Fruit fly (Drosophila melanogaster) whole organism, embryonic: ENCODE data around the gene NELF-B.
A peak's percentile ranks its signal among the peaks of the same experiment; 100 is the strongest.

Experiments used
- Aef1 ChIP-seq: fragments of 200-800 bp; sonication (Bioruptor generic); IDR thresholded peaks from 3 replicates; pipeline ENCODE4 v1.3.6; 2022; ENCODE audit warnings: missing biosample characterization, missing genetic modification characterization
- Atf3 ChIP-seq: fragments of 200-800 bp; sonication (Bioruptor generic); optimal IDR thresholded peaks from 3 replicates; lab custom pipeline; 2016; ENCODE audit warnings: missing biosample characterization, missing genetic modification characterization
- CG11093 ChIP-seq: fragments of 200-800 bp; sonication (Bioruptor generic); IDR thresholded peaks from 3 replicates; pipeline ENCODE4 v1.3.6; 2022; ENCODE audit warnings: missing biosample characterization, missing genetic modification characterization
- CG11247 ChIP-seq: fragments of 200-800 bp; sonication (Bioruptor generic); IDR thresholded peaks from 2 replicates; pipeline ENCODE4 v1.3.6; 2022; ENCODE audit warnings: missing biosample characterization, missing genetic modification characterization
- CG12744 ChIP-seq: fragments of 200-800 bp; sonication (Bioruptor generic); optimal IDR thresholded peaks from 2 replicates; lab custom pipeline; 2016; ENCODE audit warnings: missing biosample characterization, missing genetic modification characterization
- CG13123 ChIP-seq: fragments of 200-800 bp; sonication (Bioruptor generic); optimal IDR thresholded peaks from 2 replicates; lab custom pipeline; 2016; ENCODE audit warnings: missing biosample characterization, missing genetic modification characterization
- CG13894 ChIP-seq: fragments of 200-800 bp; sonication (Bioruptor generic); optimal IDR thresholded peaks from 3 replicates; lab custom pipeline; 2018; ENCODE audit warnings: missing biosample characterization, mild to moderate bottlenecking, missing genetic modification characterization, moderate library complexity
- CG17612 ChIP-seq: fragments of 200-800 bp; sonication (Bioruptor generic); IDR thresholded peaks from 2 replicates; pipeline ENCODE4 v1.3.6; 2022; ENCODE audit warnings: missing biosample characterization, missing genetic modification characterization
- CG18011 ChIP-seq: fragments of 200-800 bp; sonication (Bioruptor generic); optimal IDR thresholded peaks from 2 replicates; lab custom pipeline; 2017; ENCODE audit warnings: missing biosample characterization, missing genetic modification characterization, mild to moderate bottlenecking, moderate library complexity, missing genotype
- CG2875 ChIP-seq: fragments of 200-800 bp; sonication (Bioruptor generic); optimal IDR thresholded peaks from 2 replicates; lab custom pipeline; 2017; ENCODE audit warnings: missing biosample characterization, mild to moderate bottlenecking, missing genetic modification characterization, missing genetic modification reagents
- CG2889 ChIP-seq: fragments of 200-800 bp; sonication (Bioruptor generic); IDR thresholded peaks from 3 replicates; pipeline ENCODE4 v1.3.6; 2022; ENCODE audit warnings: missing biosample characterization, missing genetic modification characterization
- CG31441 ChIP-seq: fragments of 200-800 bp; sonication (Bioruptor generic); IDR thresholded peaks from 2 replicates; pipeline ENCODE4 v1.3.6; 2022; ENCODE audit warnings: missing biosample characterization, missing genetic modification characterization
- CG3163 ChIP-seq: fragments of 200-800 bp; sonication (Bioruptor generic); optimal IDR thresholded peaks from 3 replicates; lab custom pipeline; 2016; ENCODE audit warnings: missing biosample characterization, missing genetic modification characterization
- CG3726 ChIP-seq: fragments of 200-800 bp; sonication (Bioruptor generic); IDR thresholded peaks from 3 replicates; pipeline ENCODE4, ENCODE4 v1.3.6; 2022; ENCODE audit warnings: missing biosample characterization, missing genetic modification characterization
- CG3995 ChIP-seq: fragments of 200-800 bp; sonication (Bioruptor generic); optimal IDR thresholded peaks from 3 replicates; lab custom pipeline; 2016; ENCODE audit warnings: missing biosample characterization, missing genetic modification characterization
- CG4707 ChIP-seq: fragments of 200-800 bp; sonication (Bioruptor generic); optimal IDR thresholded peaks from 2 replicates; lab custom pipeline; 2018; ENCODE audit warnings: missing biosample characterization, mild to moderate bottlenecking, missing genetic modification characterization, moderate library complexity
- CG4854 ChIP-seq: fragments of 200-800 bp; sonication (Bioruptor generic); optimal IDR thresholded peaks from 2 replicates; lab custom pipeline; 2016; ENCODE audit warnings: missing biosample characterization, missing genetic modification characterization, inconsistent platforms
- CG6175 ChIP-seq: fragments of 200-800 bp; sonication (Bioruptor generic); IDR thresholded peaks from 3 replicates; pipeline ENCODE4 v1.3.6; 2022; ENCODE audit warnings: missing biosample characterization, missing genetic modification characterization
- CG7271 ChIP-seq: fragments of 200-800 bp; sonication (Bioruptor generic); optimal IDR thresholded peaks from 2 replicates; lab custom pipeline; 2018; ENCODE audit warnings: missing biosample characterization, mild to moderate bottlenecking, missing genetic modification characterization, moderate library complexity
- CG7357 ChIP-seq: fragments of 200-800 bp; sonication (Bioruptor generic); IDR thresholded peaks from 3 replicates; pipeline ENCODE4 v1.3.6; 2022; ENCODE audit warnings: missing biosample characterization, missing genetic modification characterization
- CG7556 ChIP-seq: fragments of 200-800 bp; sonication (Bioruptor generic); optimal IDR thresholded peaks from 2 replicates; lab custom pipeline; 2017; ENCODE audit warnings: missing biosample characterization, mild to moderate bottlenecking, missing genetic modification characterization
- CG7786 ChIP-seq: fragments of 200-800 bp; sonication (Bioruptor generic); optimal IDR thresholded peaks from 2 replicates; lab custom pipeline; 2016; ENCODE audit warnings: missing biosample characterization, missing genetic modification characterization
- CG8290 ChIP-seq, 3 experiments: fragments of 200-800 bp; sonication (Bioruptor generic); optimal IDR thresholded peaks; 2 replicates each; lab custom pipeline; 2016 to 2019; ENCODE audit warnings: missing biosample characterization in 3 of 3, missing genetic modification characterization in 3 of 3, mild to moderate bottlenecking in 2 of 3, moderate library complexity in 1 of 3
- D ChIP-seq, 2 experiments: fragments of 200-800 bp in 1 of 2; fragments of >200 bp in 1 of 2; sonication (Bioruptor generic) in 1 of 2; optimal IDR thresholded peaks; 2 replicates in 1 of 2; 3 replicates in 1 of 2; lab custom pipeline; 2017; ENCODE audit warnings: mild to moderate bottlenecking in 1 of 2, missing biosample characterization in 1 of 2, missing genetic modification characterization in 1 of 2, missing genetic modification reagents in 1 of 2
- Deaf1 ChIP-seq: fragments of 200-800 bp; optimal IDR thresholded peaks from 3 replicates; lab custom pipeline; 2019; ENCODE audit warnings: missing biosample characterization, mild to moderate bottlenecking, missing genetic modification characterization, moderate library complexity
- Doc3 ChIP-seq: fragments of 200-800 bp; sonication (Bioruptor generic); IDR thresholded peaks from 3 replicates; pipeline ENCODE4 v1.3.6; 2022; ENCODE audit warnings: missing biosample characterization, missing genetic modification characterization; ENCODE audit not compliant: partially characterized antibody
- HmgZ ChIP-seq: fragments of 200-800 bp; sonication (Bioruptor generic); optimal IDR thresholded peaks from 2 replicates; lab custom pipeline; 2018; ENCODE audit warnings: missing biosample characterization, mild to moderate bottlenecking, missing genetic modification characterization
- Pdp1 ChIP-seq, 2 experiments: fragments of 200-800 bp; sonication (Bioruptor generic); optimal IDR thresholded peaks; 3 replicates each; lab custom pipeline; 2016; ENCODE audit warnings: missing biosample characterization in 2 of 2, missing genetic modification characterization in 2 of 2, mild to moderate bottlenecking in 1 of 2, moderate library complexity in 1 of 2
- Usf ChIP-seq: fragments of 200-800 bp; sonication (Bioruptor generic); optimal IDR thresholded peaks from 2 replicates; lab custom pipeline; 2017; ENCODE audit warnings: missing genotype, missing biosample characterization, missing genetic modification characterization
- YL-1 ChIP-seq: fragments of 200-800 bp; sonication (Bioruptor generic); optimal IDR thresholded peaks from 3 replicates; lab custom pipeline; 2017; ENCODE audit warnings: missing biosample characterization, mild to moderate bottlenecking, missing genetic modification characterization
- ab ChIP-seq: fragments of 200-800 bp; sonication (Bioruptor generic); optimal IDR thresholded peaks from 2 replicates; lab custom pipeline; 2016; ENCODE audit warnings: missing biosample characterization, missing genetic modification characterization
- bbx ChIP-seq: fragments of 200-800 bp; sonication (Bioruptor generic); IDR thresholded peaks from 2 replicates; pipeline ENCODE4 v1.3.6; 2022; ENCODE audit warnings: missing biosample characterization, missing genetic modification characterization; ENCODE audit not compliant: partially characterized antibody
- bigmax ChIP-seq: fragments of 200-800 bp; sonication (Bioruptor generic); optimal IDR thresholded peaks from 2 replicates; lab custom pipeline; 2018; ENCODE audit warnings: missing biosample characterization, mild to moderate bottlenecking, missing genetic modification characterization
- br ChIP-seq: fragments of >200 bp; optimal IDR thresholded peaks from 2 replicates; lab custom pipeline; 2017
- btn ChIP-seq: fragments of 200-800 bp; sonication (Bioruptor generic); optimal IDR thresholded peaks from 2 replicates; lab custom pipeline; 2016; ENCODE audit warnings: missing biosample characterization, missing genetic modification characterization
- fd64A ChIP-seq: fragments of 200-800 bp; sonication (Bioruptor generic); optimal IDR thresholded peaks from 3 replicates; lab custom pipeline; 2018; ENCODE audit warnings: missing biosample characterization, mild to moderate bottlenecking, missing genetic modification characterization
- fru ChIP-seq: fragments of >200 bp; optimal IDR thresholded peaks from 2 replicates; lab custom pipeline; 2017
- gce ChIP-seq: fragments of 200-800 bp; sonication (Bioruptor generic); IDR thresholded peaks from 3 replicates; pipeline ENCODE4 v1.3.6; 2022; ENCODE audit warnings: missing biosample characterization, missing genetic modification characterization
- gcm2 ChIP-seq: fragments of 200-800 bp; sonication (Bioruptor generic); optimal IDR thresholded peaks from 2 replicates; lab custom pipeline; 2016; ENCODE audit warnings: missing biosample characterization, missing genetic modification characterization
- ham ChIP-seq: fragments of 200-800 bp; sonication (Bioruptor generic); IDR thresholded peaks from 2 replicates; pipeline ENCODE4 v1.3.6; 2022; ENCODE audit warnings: missing biosample characterization, missing genetic modification characterization
- luna ChIP-seq: fragments of 200-800 bp; sonication (Bioruptor generic); optimal IDR thresholded peaks from 2 replicates; lab custom pipeline; 2016; ENCODE audit warnings: missing biosample characterization, missing genetic modification characterization
- pfk ChIP-seq: fragments of 200-800 bp; sonication (Bioruptor generic); optimal IDR thresholded peaks from 2 replicates; lab custom pipeline; 2018; ENCODE audit warnings: missing biosample characterization, mild to moderate bottlenecking, missing genetic modification characterization, moderate library complexity
- ranshi ChIP-seq: fragments of 200-800 bp; sonication (Bioruptor generic); IDR thresholded peaks from 2 replicates; pipeline ENCODE4 v1.3.6; 2022; ENCODE audit warnings: missing biosample characterization, missing genetic modification characterization
- repo ChIP-seq: fragments of 200-800 bp; sonication (Bioruptor generic); optimal IDR thresholded peaks from 2 replicates; lab custom pipeline; 2016; ENCODE audit warnings: missing biosample characterization, missing genetic modification characterization
- rib ChIP-seq: fragments of 200-800 bp; sonication (Bioruptor generic); IDR thresholded peaks from 2 replicates; pipeline ENCODE4 v1.3.6; 2022; ENCODE audit warnings: missing biosample characterization, missing genetic modification characterization
- schlank ChIP-seq: fragments of 200-800 bp; sonication (Bioruptor generic); optimal IDR thresholded peaks from 2 replicates; lab custom pipeline; 2018; ENCODE audit warnings: missing biosample characterization, mild to moderate bottlenecking, missing genetic modification characterization
- slbo ChIP-seq: fragments of 200-800 bp; sonication (Bioruptor generic); IDR thresholded peaks from 2 replicates; pipeline ENCODE4 v1.3.6; 2022; ENCODE audit warnings: missing biosample characterization, missing genetic modification characterization
- tio ChIP-seq: fragments of 200-800 bp; sonication (Bioruptor generic); optimal IDR thresholded peaks from 2 replicates; lab custom pipeline; 2017; ENCODE audit warnings: missing biosample characterization, missing genetic modification characterization, inconsistent platforms
- vnd ChIP-seq: fragments of 200-800 bp; sonication (Bioruptor generic); IDR thresholded peaks from 3 replicates; pipeline ENCODE4 v1.3.6; 2022; ENCODE audit warnings: missing biosample characterization, missing genetic modification characterization; ENCODE audit not compliant: partially characterized antibody

NELF-B gene

DNA sequence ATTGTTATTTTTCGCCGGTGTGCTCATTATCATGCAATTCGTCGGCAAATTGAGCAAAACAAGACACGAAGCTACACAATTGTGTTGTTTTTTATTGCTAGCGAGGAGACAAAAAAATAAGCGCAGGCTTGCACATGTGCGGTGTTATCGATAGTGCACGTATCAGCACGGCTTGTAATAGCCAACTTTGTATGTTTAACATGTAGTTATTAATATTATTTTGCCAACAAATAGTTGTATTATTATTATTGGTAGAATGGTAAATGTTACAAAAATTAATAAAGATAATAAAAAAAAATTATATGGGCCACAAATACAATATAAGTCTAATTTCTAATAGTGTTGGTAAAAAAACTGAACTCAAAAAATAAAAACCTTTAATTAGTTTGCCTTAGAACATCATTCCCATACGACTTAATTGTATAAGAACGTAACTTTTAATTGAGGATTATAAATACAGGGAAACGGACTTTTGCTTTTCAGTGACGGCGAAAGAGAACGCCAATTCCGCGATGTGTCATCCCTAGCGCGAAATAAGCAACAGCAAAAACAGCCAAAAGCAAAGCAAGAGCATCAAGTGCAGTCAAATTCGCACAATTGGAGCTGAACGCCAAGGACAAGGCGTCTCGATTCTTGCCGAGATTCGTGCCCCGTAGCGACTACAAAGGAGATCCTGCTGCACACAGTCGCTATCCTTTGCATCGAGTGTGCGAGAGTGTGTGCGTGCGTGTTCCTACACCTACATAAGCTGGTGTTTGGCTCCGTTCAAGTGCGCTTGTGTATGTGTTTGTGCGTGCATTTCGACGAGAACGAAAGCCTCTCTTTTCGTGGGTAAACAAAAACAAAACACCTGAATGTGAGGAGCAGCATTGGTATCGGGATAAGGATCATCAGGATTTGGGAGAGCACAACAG, at the start of gene NELF-B, which contains the start of gene CG12155 (continued):
- TF ChIP-seq CG17612 (GFP tag; lab: Robert Waterston, UW) (no peak), CG3163 (no peak), CG7271 (tag; lab: Kevin White, UChicago) (no peak), Aef1 (GFP tag; lab: Robert Waterston, UW) (peak; percentile 35; the same call in 1 of the 3 replicates), Usf (GFP tag; lab: Kevin White, UChicago) (peak; percentile 45), vnd (GFP tag; lab: Robert Waterston, UW) (0 out of 3 replicates have a peak, but pooled peaks have one; percentile 55), CG8290 (GFP tag; optimal IDR thresholded peaks at IDR 0.05; lab: Kevin White, UChicago) (peak; percentile 18), CG8290 (tag; optimal IDR thresholded peaks at IDR 0.05; lab: Kevin White, UChicago) (no peak), bbx (GFP tag; lab: Robert Waterston, UW) (peak; percentile 44; the same call in 1 of the 2 replicates), CG6175 (GFP tag; lab: Robert Waterston, UW) (no peak), repo (GFP tag; lab: Kevin White, UChicago) (no peak), CG11093 (GFP tag; lab: Robert Waterston, UW) (no peak), ham (GFP tag; lab: Robert Waterston, UW) (no peak), rib (GFP tag; lab: Robert Waterston, UW) (no peak), CG12744 (GFP tag; lab: Kevin White, UChicago) (peak; percentile 24), ab (no peak), D (optimal IDR thresholded peaks at IDR 0.05; lab: Kevin White, UChicago) (no peak), D (GFP tag; optimal IDR thresholded peaks at IDR 0.05; lab: Kevin White, UChicago) (peak; percentile 42), HmgZ (tag; lab: Kevin White, UChicago) (no peak), Deaf1 (no peak), tio (no peak), YL-1 (peak; percentile 7), luna (no peak), CG2875 (GFP tag; lab: Kevin White, UChicago) (no peak), CG7357 (GFP tag; lab: Robert Waterston, UW) (no peak), CG11247 (GFP tag; lab: Robert Waterston, UW) (0 out of 2 replicates have a peak, but pooled peaks have one; percentile 18), br (lab: Kevin White, UChicago) (no peak), pfk (no peak), Doc3 (no peak), fru (lab: Kevin White, UChicago) (no peak), Pdp1 (GFP tag; optimal IDR thresholded peaks at IDR 0.05; lab: Kevin White, UChicago) (peak; percentile 24 to 27), CG3726 (GFP tag; lab: Robert Waterston, UW) (no peak), CG31441 (GFP tag; lab: Robert Waterston, UW) (no peak; the same call in 1 of the 2 replicates), CG4854 (no peak), ranshi (GFP tag; lab: Robert Waterston, UW) (peak; percentile 22; the same call in 1 of the 2 replicates), bigmax (GFP tag; lab: Kevin White, UChicago) (no peak), slbo (GFP tag; lab: Robert Waterston, UW) (peak; percentile 57), CG7786 (GFP tag; lab: Kevin White, UChicago) (no peak), CG2889 (GFP tag; lab: Robert Waterston, UW) (no peak), schlank (tag; lab: Kevin White, UChicago) (no peak), CG7556 (GFP tag; lab: Kevin White, UChicago) (peak; percentile 64), CG13894 (tag; lab: Kevin White, UChicago) (no peak), CG4707 (GFP tag; lab: Kevin White, UChicago) (no peak), CG18011 (GFP tag; lab: Kevin White, UChicago) (no peak), fd64A (GFP tag; lab: Kevin White, UChicago) (no peak), gce (GFP tag; lab: Robert Waterston, UW) (no peak), gcm2 (no peak), CG13123 (GFP tag; lab: Kevin White, UChicago) (peak; percentile 35), Atf3 (GFP tag; lab: Kevin White, UChicago) (no peak), btn (GFP tag; lab: Kevin White, UChicago) (no peak), CG3995 (GFP tag; lab: Kevin White, UChicago) (peak; percentile 20)
